Worm (Caenorhabditis elegans) whole organism, L2 larva: ENCODE measurements around the gene txt-1.

Experiments used
- F13H6.1 ChIP-seq: sonication (generic microtip); optimal IDR thresholded peaks from 2 replicates; lab custom pipeline; 2016; ENCODE audit warnings: missing genetic modification characterization, missing compliant biosample characterization
- Y55F3AM.14 ChIP-seq: fragments of 200-800 bp; sonication (Bioruptor generic); optimal IDR thresholded peaks from 2 replicates; lab custom pipeline; 2018; ENCODE audit warnings: mild to moderate bottlenecking, missing genetic modification characterization, missing compliant biosample characterization
- alr-1 ChIP-seq: fragments of 150-350 bp; optimal IDR thresholded peaks from 2 replicates; lab custom pipeline; 2014; ENCODE audit warnings: missing biosample characterization, missing genetic modification characterization
- aly-2 ChIP-seq: fragments of 150-350 bp; optimal IDR thresholded peaks from 2 replicates; lab custom pipeline; 2014; ENCODE audit warnings: missing biosample characterization, missing genetic modification characterization
- blmp-1 ChIP-seq: sonication (generic microtip); optimal IDR thresholded peaks from 2 replicates; lab custom pipeline; 2017; ENCODE audit warnings: missing genetic modification characterization, mild to moderate bottlenecking, missing compliant biosample characterization, antibody characterized with exemption, moderate library complexity; ENCODE audit not compliant: insufficient read depth
- ceh-82 ChIP-seq: fragments of 150-350 bp; optimal IDR thresholded peaks from 2 replicates; lab custom pipeline; 2014; ENCODE audit warnings: missing biosample characterization, missing genetic modification characterization
- egl-27 ChIP-seq: sonication (generic microtip); optimal IDR thresholded peaks from 3 replicates; lab custom pipeline; 2017; ENCODE audit warnings: missing biosample characterization, missing genetic modification reagents, missing genetic modification characterization
- elt-1 ChIP-seq: fragments of 150-350 bp; optimal IDR thresholded peaks from 2 replicates; lab custom pipeline; 2014; ENCODE audit warnings: missing biosample characterization, missing genetic modification characterization
- elt-3 ChIP-seq: sonication (generic microtip); optimal IDR thresholded peaks from 2 replicates; lab custom pipeline; 2017; ENCODE audit warnings: missing biosample characterization, missing genetic modification characterization
- gmeb-1 ChIP-seq: fragments of 150-350 bp; optimal IDR thresholded peaks from 2 replicates; lab custom pipeline; 2014; ENCODE audit warnings: missing biosample characterization, missing genetic modification characterization
- lin-11 ChIP-seq: fragments of 150-350 bp; sonication (generic microtip); optimal IDR thresholded peaks from 2 replicates; lab custom pipeline; 2014; ENCODE audit warnings: missing biosample characterization, missing genetic modification characterization, inconsistent platforms, mixed read lengths
- lin-13 ChIP-seq: fragments of 150-350 bp; optimal IDR thresholded peaks from 2 replicates; lab custom pipeline; 2014; ENCODE audit warnings: missing biosample characterization, missing genetic modification reagents, missing genetic modification characterization
- lin-39 ChIP-seq: fragments of 150-350 bp; optimal IDR thresholded peaks from 2 replicates; lab custom pipeline; 2014; ENCODE audit warnings: missing biosample characterization, missing genetic modification reagents, missing genetic modification characterization
- lsy-2 ChIP-seq, 2 experiments: fragments of 150-350 bp in 1 of 2; sonication (generic microtip) in 1 of 2; optimal IDR thresholded peaks; 2 replicates each; lab custom pipeline; 2014 to 2017; ENCODE audit warnings: missing biosample characterization in 2 of 2, missing genetic modification characterization in 2 of 2
- mab-5 ChIP-seq: fragments of 150-350 bp; optimal IDR thresholded peaks from 2 replicates; lab custom pipeline; 2014; ENCODE audit warnings: missing biosample characterization, missing genetic modification characterization
- mbf-1 ChIP-seq: sonication (generic microtip); optimal IDR thresholded peaks from 2 replicates; lab custom pipeline; 2017; ENCODE audit warnings: missing biosample characterization, missing genetic modification characterization
- mdl-1 ChIP-seq, 2 experiments: fragments of 150-350 bp in 1 of 2; sonication (generic microtip) in 1 of 2; optimal IDR thresholded peaks; 2 replicates each; lab custom pipeline; 2017; ENCODE audit warnings: missing biosample characterization in 2 of 2, missing genetic modification characterization in 2 of 2
- nhr-10 ChIP-seq: sonication (generic microtip); optimal IDR thresholded peaks from 2 replicates; lab custom pipeline; 2017; ENCODE audit warnings: missing biosample characterization, missing genetic modification characterization
- nhr-11 ChIP-seq: fragments of 150-350 bp; optimal IDR thresholded peaks from 2 replicates; lab custom pipeline; 2014; ENCODE audit warnings: missing biosample characterization, missing genetic modification characterization
- nhr-129 ChIP-seq: fragments of 150-350 bp; optimal IDR thresholded peaks from 2 replicates; lab custom pipeline; 2014; ENCODE audit warnings: missing biosample characterization, missing genetic modification characterization
- nhr-237 ChIP-seq: fragments of 150-350 bp; optimal IDR thresholded peaks from 2 replicates; lab custom pipeline; 2014; ENCODE audit warnings: missing biosample characterization, missing genetic modification characterization
- nhr-6 ChIP-seq: fragments of 150-350 bp; optimal IDR thresholded peaks from 2 replicates; lab custom pipeline; 2014; ENCODE audit warnings: missing biosample characterization, missing genetic modification characterization
- nhr-77 ChIP-seq: fragments of 150-350 bp; optimal IDR thresholded peaks from 2 replicates; lab custom pipeline; 2014; ENCODE audit warnings: missing biosample characterization, missing genetic modification characterization
- peb-1 ChIP-seq: fragments of 150-350 bp; optimal IDR thresholded peaks from 2 replicates; lab custom pipeline; 2014; ENCODE audit warnings: missing biosample characterization, missing genetic modification characterization
- sem-4 ChIP-seq: fragments of 150-350 bp; optimal IDR thresholded peaks from 2 replicates; lab custom pipeline; 2014; ENCODE audit warnings: missing biosample characterization, missing genetic modification reagents, missing genetic modification characterization
- skn-1 ChIP-seq: sonication (generic microtip); optimal IDR thresholded peaks from 2 replicates; lab custom pipeline; 2017; ENCODE audit warnings: missing biosample characterization, missing genetic modification characterization
- sma-9 ChIP-seq, 2 experiments: fragments of 150-350 bp in 1 of 2; sonication (generic microtip) in 1 of 2; optimal IDR thresholded peaks; 2 replicates each; lab custom pipeline; 2014 to 2016; ENCODE audit warnings: missing genetic modification characterization in 2 of 2, mild to moderate bottlenecking in 1 of 2, missing biosample characterization in 1 of 2, missing compliant biosample characterization in 1 of 2, missing genetic modification reagents in 1 of 2, moderate library complexity in 1 of 2
- unc-55 ChIP-seq: fragments of 150-350 bp; sonication (generic microtip); optimal IDR thresholded peaks from 3 replicates; lab custom pipeline; 2014; ENCODE audit warnings: missing biosample characterization, missing genetic modification reagents, missing genetic modification characterization
- unc-62 ChIP-seq: fragments of 150-350 bp; optimal IDR thresholded peaks from 2 replicates; lab custom pipeline; 2014; ENCODE audit warnings: missing biosample characterization, missing genetic modification reagents, missing genetic modification characterization
- zag-1 ChIP-seq: fragments of 150-350 bp; optimal IDR thresholded peaks from 2 replicates; lab custom pipeline; 2014; ENCODE audit warnings: missing biosample characterization, missing genetic modification characterization
- ztf-1 ChIP-seq: fragments of 200-800 bp; sonication (Bioruptor generic); conservative IDR thresholded peaks from 2 replicates; pipeline ENCODE4 v1.3.6; 2022; ENCODE audit warnings: missing genetic modification characterization, missing compliant biosample characterization
- ztf-11 ChIP-seq: sonication (generic microtip); optimal IDR thresholded peaks from 2 replicates; lab custom pipeline; 2017; ENCODE audit warnings: missing biosample characterization, missing genetic modification characterization
- ztf-4 ChIP-seq: fragments of 150-350 bp; optimal IDR thresholded peaks from 2 replicates; lab custom pipeline; 2014; ENCODE audit warnings: missing biosample characterization, missing genetic modification characterization

Gene txt-1

DNA sequence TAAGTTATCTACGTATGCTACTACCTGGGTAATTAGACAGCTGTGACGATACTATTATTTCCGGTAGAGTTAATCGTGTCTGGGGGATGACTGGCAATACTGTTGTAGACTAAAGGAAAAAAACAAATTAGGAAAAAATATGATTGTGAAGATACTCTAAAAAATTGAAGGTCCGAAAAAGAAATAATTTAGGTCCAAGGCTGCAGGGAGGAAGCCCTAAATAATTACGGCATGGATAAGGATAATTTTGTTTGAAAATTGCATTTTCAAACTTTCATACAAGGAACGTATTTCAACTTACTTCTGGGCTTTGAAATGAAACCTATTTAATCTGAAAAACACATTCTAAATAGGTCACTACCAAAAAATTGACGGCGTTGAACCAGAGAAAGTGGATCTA is 22.9 kb downstream of the txt-1 start, which contains the start of gene srd-3:
srd-3 (minus strand) TSS at position 101 of the 400 bp plus-strand sequence.
- TF ChIP-seq ztf-4 (no peak), F13H6.1 (tag; lab: Kevin White, UChicago) (no peak), nhr-77 (tag; lab: Kevin White, UChicago) (no peak), sem-4 (no peak), sma-9 (GFP tag; optimal IDR thresholded peaks at IDR 0.05; lab: Kevin White, UChicago) (no peak), sma-9 (tag; optimal IDR thresholded peaks at IDR 0.05; lab: Kevin White, UChicago) (no peak), lsy-2 (tag; optimal IDR thresholded peaks at IDR 0.05; lab: Kevin White, UChicago) (no peak), skn-1 (tag; lab: Kevin White, UChicago) (no peak), elt-1 (no peak), zag-1 (tag; lab: Kevin White, UChicago) (no peak), nhr-237 (tag; lab: Kevin White, UChicago) (no peak), aly-2 (tag; lab: Kevin White, UChicago) (no peak), ceh-82 (tag; lab: Kevin White, UChicago) (no peak), unc-55 (GFP tag; lab: Kevin White, UChicago) (no peak), nhr-129 (tag; lab: Kevin White, UChicago) (no peak), unc-62 (GFP tag; lab: Kevin White, UChicago) (no peak), alr-1 (tag; lab: Kevin White, UChicago) (no peak), elt-3 (tag; lab: Kevin White, UChicago) (no peak), nhr-10 (no peak), egl-27 (tag; lab: Kevin White, UChicago) (no peak), lin-13 (GFP tag; lab: Kevin White, UChicago) (no peak)

DNA sequence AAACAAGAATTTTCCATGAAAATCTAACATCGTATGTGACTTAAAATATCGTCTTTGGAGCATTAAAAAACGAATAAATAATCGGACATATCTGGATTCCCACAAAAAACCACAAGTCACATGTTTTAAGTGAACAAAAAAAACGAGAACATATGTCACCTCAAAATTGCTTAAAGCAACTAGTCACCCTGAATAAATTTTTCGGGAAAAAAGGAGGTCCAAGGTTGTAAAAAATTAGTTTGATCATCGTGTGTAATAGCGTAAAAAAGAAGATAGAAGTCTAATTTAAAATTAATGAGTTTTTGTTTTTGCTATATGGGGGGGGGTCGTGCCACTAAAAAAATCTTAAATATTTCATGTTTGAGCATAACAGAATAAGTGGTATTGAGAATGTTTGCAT is 23.8 kb downstream of the txt-1 start:
- no peak for TF ChIP-seq sma-9 (GFP tag; optimal IDR thresholded peaks at IDR 0.05; lab: Kevin White, UChicago)
- TF ChIP-seq sma-9 (tag; optimal IDR thresholded peaks at IDR 0.05; lab: Kevin White, UChicago) = no peak
- peak; percentile 50 for TF ChIP-seq unc-55 (GFP tag; lab: Kevin White, UChicago)
- TF ChIP-seq blmp-1 (tag; lab: Kevin White, UChicago) = no peak
- no peak for TF ChIP-seq aly-2 (tag; lab: Kevin White, UChicago)
- TF ChIP-seq mab-5 (tag; lab: Kevin White, UChicago) = no peak

DNA sequence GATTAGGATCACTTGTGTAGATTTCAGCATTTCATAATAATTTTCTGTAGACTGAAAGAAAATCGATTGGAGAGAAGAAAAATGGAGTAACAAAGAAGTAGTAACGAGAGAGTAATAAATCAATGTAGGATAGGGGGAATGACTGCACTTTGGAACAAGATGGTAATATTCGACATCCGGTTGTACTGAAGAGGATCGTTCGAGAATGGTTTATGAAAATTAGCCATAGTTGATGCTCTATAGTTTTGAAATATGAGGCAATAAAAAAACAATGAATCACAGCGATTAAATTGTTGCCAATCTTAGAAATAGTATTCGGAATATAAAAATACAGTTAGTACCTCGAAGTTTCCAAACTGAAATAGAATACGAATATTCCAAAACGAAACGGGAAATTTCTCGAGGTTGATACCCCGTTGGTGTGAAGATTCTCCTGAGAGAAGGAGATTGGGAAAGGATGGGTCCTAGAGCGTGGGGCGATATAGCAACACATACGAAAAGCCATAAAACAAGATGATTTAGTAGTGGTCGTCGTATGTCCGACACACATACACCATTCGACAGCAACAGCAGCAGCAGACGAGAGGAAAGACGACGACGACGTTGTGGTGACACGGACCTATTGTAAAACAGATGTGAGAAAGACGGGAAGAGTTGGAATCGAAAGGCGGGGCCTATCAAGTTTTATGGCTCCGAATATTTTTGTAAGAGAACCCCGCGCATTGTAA is 27.7 kb downstream of the txt-1 start, which contains the start of gene cwn-1:
cwn-1 (minus strand) TSS at position 51 of the 728 bp plus-strand sequence.
- TF ChIP-seq peb-1 (tag; lab: Kevin White, UChicago) = no peak
- no peak for TF ChIP-seq Y55F3AM.14
- TF ChIP-seq egl-27 (tag; lab: Kevin White, UChicago) = no peak
- TF ChIP-seq sma-9 (GFP tag; optimal IDR thresholded peaks at IDR 0.05; lab: Kevin White, UChicago) = no peak
- TF ChIP-seq sma-9 (tag; optimal IDR thresholded peaks at IDR 0.05; lab: Kevin White, UChicago) = no peak
- TF ChIP-seq lsy-2 (tag; optimal IDR thresholded peaks at IDR 0.05; lab: Kevin White, UChicago) = no peak
- TF ChIP-seq ztf-1 (GFP tag; lab: Robert Waterston, UW) = no peak
- no peak for TF ChIP-seq F13H6.1 (tag; lab: Kevin White, UChicago)
- no peak for TF ChIP-seq ztf-11 (tag; lab: Kevin White, UChicago)
- TF ChIP-seq ceh-82 (tag; lab: Kevin White, UChicago) = no peak
- TF ChIP-seq alr-1 (tag; lab: Kevin White, UChicago) = no peak

DNA sequence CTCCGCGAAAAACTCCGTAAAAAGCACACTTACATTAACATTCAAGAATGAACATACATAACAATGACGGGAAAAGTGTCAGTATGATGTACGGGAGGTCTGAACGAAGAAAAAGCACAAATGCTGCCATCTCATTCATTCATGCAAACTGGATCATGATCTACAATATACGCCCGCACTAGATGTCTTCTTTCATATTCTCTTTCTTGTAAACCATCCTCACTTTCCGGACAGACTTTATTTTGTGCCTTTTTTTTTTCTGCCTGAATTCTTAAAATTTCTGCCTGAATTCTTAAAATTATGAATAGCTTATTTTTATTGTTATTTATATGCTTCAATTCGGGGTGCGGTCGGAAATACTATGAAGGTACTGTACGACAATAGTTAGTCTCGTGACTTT is 29.2 kb downstream of the txt-1 start, which contains the start of gene K10B4.1:
K10B4.1 (plus strand) TSS at position 301 of the 400 bp plus-strand sequence.
- no peak for TF ChIP-seq mdl-1 (tag; optimal IDR thresholded peaks at IDR 0.05; lab: Kevin White, UChicago)
- TF ChIP-seq aly-2 (tag; lab: Kevin White, UChicago) = no peak
- TF ChIP-seq mbf-1 (tag; lab: Kevin White, UChicago) = no peak
- TF ChIP-seq ztf-4 = no peak
- TF ChIP-seq lin-13 (GFP tag; lab: Kevin White, UChicago) = no peak
- no peak for TF ChIP-seq sem-4
- TF ChIP-seq peb-1 (tag; lab: Kevin White, UChicago) = no peak
- TF ChIP-seq blmp-1 (tag; lab: Kevin White, UChicago) = no peak
- TF ChIP-seq lin-11 = no peak
- no peak for TF ChIP-seq gmeb-1

DNA sequence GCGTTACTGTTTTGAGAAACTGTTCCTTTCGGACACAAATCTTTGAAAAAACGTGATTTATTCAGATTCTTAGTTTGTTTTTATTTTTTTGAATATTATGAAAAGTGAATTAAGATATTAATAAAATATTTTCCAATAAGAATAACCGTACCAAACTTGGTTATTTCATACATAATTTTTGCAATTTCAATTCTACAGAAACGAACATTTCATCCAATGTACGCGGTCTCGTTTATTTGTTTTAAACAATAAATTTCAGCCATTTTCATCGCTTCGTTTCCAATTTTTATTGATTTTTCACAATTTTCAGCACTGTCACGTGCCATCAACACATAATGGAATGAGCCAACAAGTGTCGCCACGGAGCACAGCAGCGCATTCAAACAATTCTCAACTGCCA is 40.9 kb downstream of the txt-1 start, which contains the start of gene T25D3.4:
T25D3.4 (plus strand) TSS at position 301 of the 400 bp plus-strand sequence.
- peak; percentile 14 for TF ChIP-seq unc-55 (GFP tag; lab: Kevin White, UChicago)
- TF ChIP-seq lin-39 (tag; lab: Kevin White, UChicago) = no peak
- TF ChIP-seq nhr-6 = no peak
- no peak for TF ChIP-seq nhr-11 (tag; lab: Kevin White, UChicago)
- no peak for TF ChIP-seq lsy-2 (tag; optimal IDR thresholded peaks at IDR 0.05; lab: Kevin White, UChicago)
- TF ChIP-seq, all 48 proteins: peak for 1
